Worm (Caenorhabditis elegans) whole organism, L2 larva: ENCODE measurements around the gene srx-6.
"Not testable (repeated sequence)": the region's sequence is repeated elsewhere in the genome, so short reads cannot be mapped to it uniquely, and the experiment has no call there.

Experiments used
- C34F6.9 ChIP-seq: fragments of 150-350 bp; optimal IDR thresholded peaks from 2 replicates; lab custom pipeline; 2014; ENCODE audit warnings: missing biosample characterization, missing genetic modification characterization
- Y55F3AM.14 ChIP-seq: fragments of 200-800 bp; sonication (Bioruptor generic); optimal IDR thresholded peaks from 2 replicates; lab custom pipeline; 2018; ENCODE audit warnings: mild to moderate bottlenecking, missing genetic modification characterization, missing compliant biosample characterization
- aly-2 ChIP-seq: fragments of 150-350 bp; optimal IDR thresholded peaks from 2 replicates; lab custom pipeline; 2014; ENCODE audit warnings: missing biosample characterization, missing genetic modification characterization
- blmp-1 ChIP-seq: sonication (generic microtip); optimal IDR thresholded peaks from 2 replicates; lab custom pipeline; 2017; ENCODE audit warnings: missing genetic modification characterization, mild to moderate bottlenecking, missing compliant biosample characterization, antibody characterized with exemption, moderate library complexity; ENCODE audit not compliant: insufficient read depth
- ceh-16 ChIP-seq: fragments of 150-350 bp; optimal IDR thresholded peaks from 2 replicates; lab custom pipeline; 2014; ENCODE audit warnings: missing biosample characterization, missing genetic modification characterization
- dmd-4 ChIP-seq: sonication (generic microtip); optimal IDR thresholded peaks from 2 replicates; lab custom pipeline; 2017; ENCODE audit warnings: missing biosample characterization, missing genetic modification characterization
- egl-27 ChIP-seq: sonication (generic microtip); optimal IDR thresholded peaks from 3 replicates; lab custom pipeline; 2017; ENCODE audit warnings: missing biosample characterization, missing genetic modification reagents, missing genetic modification characterization
- elt-1 ChIP-seq: fragments of 150-350 bp; optimal IDR thresholded peaks from 2 replicates; lab custom pipeline; 2014; ENCODE audit warnings: missing biosample characterization, missing genetic modification characterization
- fos-1 ChIP-seq: fragments of 150-350 bp; optimal IDR thresholded peaks from 2 replicates; lab custom pipeline; 2014; ENCODE audit warnings: missing biosample characterization, missing genetic modification characterization
- gmeb-1 ChIP-seq: fragments of 150-350 bp; optimal IDR thresholded peaks from 2 replicates; lab custom pipeline; 2014; ENCODE audit warnings: missing biosample characterization, missing genetic modification characterization
- lin-11 ChIP-seq: fragments of 150-350 bp; sonication (generic microtip); optimal IDR thresholded peaks from 2 replicates; lab custom pipeline; 2014; ENCODE audit warnings: missing biosample characterization, missing genetic modification characterization, inconsistent platforms, mixed read lengths
- lin-13 ChIP-seq: fragments of 150-350 bp; optimal IDR thresholded peaks from 2 replicates; lab custom pipeline; 2014; ENCODE audit warnings: missing biosample characterization, missing genetic modification reagents, missing genetic modification characterization
- lin-39 ChIP-seq: fragments of 150-350 bp; optimal IDR thresholded peaks from 2 replicates; lab custom pipeline; 2014; ENCODE audit warnings: missing biosample characterization, missing genetic modification reagents, missing genetic modification characterization
- mab-5 ChIP-seq: fragments of 150-350 bp; optimal IDR thresholded peaks from 2 replicates; lab custom pipeline; 2014; ENCODE audit warnings: missing biosample characterization, missing genetic modification characterization
- nhr-10 ChIP-seq: sonication (generic microtip); optimal IDR thresholded peaks from 2 replicates; lab custom pipeline; 2017; ENCODE audit warnings: missing biosample characterization, missing genetic modification characterization
- nhr-11 ChIP-seq: fragments of 150-350 bp; optimal IDR thresholded peaks from 2 replicates; lab custom pipeline; 2014; ENCODE audit warnings: missing biosample characterization, missing genetic modification characterization
- nhr-129 ChIP-seq: fragments of 150-350 bp; optimal IDR thresholded peaks from 2 replicates; lab custom pipeline; 2014; ENCODE audit warnings: missing biosample characterization, missing genetic modification characterization
- nhr-21 ChIP-seq: fragments of 150-350 bp; optimal IDR thresholded peaks from 2 replicates; lab custom pipeline; 2014; ENCODE audit warnings: missing biosample characterization, missing genetic modification characterization
- nhr-23 ChIP-seq: fragments of 150-350 bp; optimal IDR thresholded peaks from 2 replicates; lab custom pipeline; 2014; ENCODE audit warnings: missing biosample characterization, missing genetic modification reagents, missing genetic modification characterization
- nhr-237 ChIP-seq: fragments of 150-350 bp; optimal IDR thresholded peaks from 2 replicates; lab custom pipeline; 2014; ENCODE audit warnings: missing biosample characterization, missing genetic modification characterization
- nhr-25 ChIP-seq: fragments of 150-350 bp; sonication (generic microtip); optimal IDR thresholded peaks from 3 replicates; lab custom pipeline; 2014; ENCODE audit warnings: missing biosample characterization, missing genetic modification characterization
- nhr-6 ChIP-seq: fragments of 150-350 bp; optimal IDR thresholded peaks from 2 replicates; lab custom pipeline; 2014; ENCODE audit warnings: missing biosample characterization, missing genetic modification characterization
- nhr-77 ChIP-seq: fragments of 150-350 bp; optimal IDR thresholded peaks from 2 replicates; lab custom pipeline; 2014; ENCODE audit warnings: missing biosample characterization, missing genetic modification characterization
- sem-4 ChIP-seq: fragments of 150-350 bp; optimal IDR thresholded peaks from 2 replicates; lab custom pipeline; 2014; ENCODE audit warnings: missing biosample characterization, missing genetic modification reagents, missing genetic modification characterization
- sma-3 ChIP-seq: sonication (generic microtip); optimal IDR thresholded peaks from 2 replicates; lab custom pipeline; 2016; ENCODE audit warnings: missing genetic modification reagents, missing genetic modification characterization, missing compliant biosample characterization
- snpc-4 ChIP-seq: fragments of 150-350 bp; optimal IDR thresholded peaks from 2 replicates; lab custom pipeline; 2014; ENCODE audit warnings: missing biosample characterization, missing genetic modification characterization
- unc-39 ChIP-seq: fragments of 150-350 bp; optimal IDR thresholded peaks from 2 replicates; lab custom pipeline; 2014; ENCODE audit warnings: missing biosample characterization, missing genetic modification characterization
- unc-55 ChIP-seq: fragments of 150-350 bp; sonication (generic microtip); optimal IDR thresholded peaks from 3 replicates; lab custom pipeline; 2014; ENCODE audit warnings: missing biosample characterization, missing genetic modification reagents, missing genetic modification characterization
- unc-62 ChIP-seq: fragments of 150-350 bp; optimal IDR thresholded peaks from 2 replicates; lab custom pipeline; 2014; ENCODE audit warnings: missing biosample characterization, missing genetic modification reagents, missing genetic modification characterization
- zag-1 ChIP-seq: fragments of 150-350 bp; optimal IDR thresholded peaks from 2 replicates; lab custom pipeline; 2014; ENCODE audit warnings: missing biosample characterization, missing genetic modification characterization
- ztf-1 ChIP-seq: fragments of 200-800 bp; sonication (Bioruptor generic); conservative IDR thresholded peaks from 2 replicates; pipeline ENCODE4 v1.3.6; 2022; ENCODE audit warnings: missing genetic modification characterization, missing compliant biosample characterization
- ztf-11 ChIP-seq: sonication (generic microtip); optimal IDR thresholded peaks from 2 replicates; lab custom pipeline; 2017; ENCODE audit warnings: missing biosample characterization, missing genetic modification characterization
- ztf-4 ChIP-seq: fragments of 150-350 bp; optimal IDR thresholded peaks from 2 replicates; lab custom pipeline; 2014; ENCODE audit warnings: missing biosample characterization, missing genetic modification characterization

The srx-6 gene

DNA sequence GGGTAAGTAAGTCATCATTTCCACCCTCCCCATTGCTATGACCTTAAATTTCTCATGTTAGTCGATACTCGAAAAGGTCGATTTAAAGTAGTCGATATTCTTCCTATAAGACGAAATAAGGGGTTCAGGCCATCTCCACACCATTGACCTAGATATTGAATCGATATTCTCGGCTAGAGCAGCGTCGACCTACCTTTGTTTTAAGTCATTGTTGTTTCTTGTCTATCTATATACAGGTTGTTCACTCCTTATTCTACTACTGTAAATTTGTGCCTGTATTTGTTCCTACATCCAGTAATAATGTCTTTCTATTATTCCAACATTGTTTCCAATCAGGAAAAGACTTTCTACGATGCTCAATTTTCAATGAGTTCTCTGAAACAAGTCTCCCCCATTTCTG is 13.8 kb upstream of the srx-6 start, which contains the start of gene F10G2.4:
TSS of gene F10G2.4 (plus strand) at position 301 of the 400 bp plus-strand sequence.
- TF ChIP-seq nhr-77 = no peak
- TF ChIP-seq lin-13 (GFP tag; lab: Kevin White, UChicago) = no peak
- TF ChIP-seq zag-1 (tag; lab: Kevin White, UChicago) = no peak
- TF ChIP-seq lin-39 (tag; lab: Kevin White, UChicago) = no peak
- no peak for TF ChIP-seq gmeb-1 (tag; lab: Kevin White, UChicago)
- TF ChIP-seq elt-1 (tag; lab: Kevin White, UChicago) = no peak
- TF ChIP-seq snpc-4 (tag; lab: Kevin White, UChicago) = no peak
- no peak for TF ChIP-seq fos-1 (tag; lab: Kevin White, UChicago)
- TF ChIP-seq dmd-4 = no peak
- TF ChIP-seq, all 48 proteins: peak for 0

DNA sequence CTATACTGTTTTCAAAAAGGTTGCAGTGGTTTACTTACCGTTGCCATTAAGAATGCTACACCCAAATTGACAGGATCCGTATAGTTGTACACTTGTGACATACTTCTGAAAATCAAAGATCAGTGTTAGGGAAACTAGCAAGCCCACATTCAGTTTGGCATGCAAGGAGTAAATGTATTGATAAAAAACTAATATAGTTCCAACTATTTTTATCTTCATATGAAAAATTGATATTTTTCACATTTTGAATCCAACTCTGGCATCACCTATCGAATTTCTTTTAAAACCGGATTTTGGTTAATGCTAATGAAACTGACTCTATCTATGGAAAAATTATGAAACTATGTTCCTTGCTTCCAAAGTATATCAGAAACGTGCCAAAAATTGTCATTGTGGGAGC is 12.2 kb upstream of the srx-6 start, which contains the start of gene srx-92:
TSS of gene srx-92 (minus strand) at position 101 of the 400 bp plus-strand sequence.
- TF ChIP-seq sem-4 (tag; lab: Kevin White, UChicago) (no peak), egl-27 (tag; lab: Kevin White, UChicago) (no peak), nhr-11 (tag; lab: Kevin White, UChicago) (no peak), unc-62 (GFP tag; lab: Kevin White, UChicago) (no peak)

- TF ChIP-seq nhr-10 (tag; lab: Kevin White, UChicago) = no peak
- TF ChIP-seq nhr-21 (tag; lab: Kevin White, UChicago) = no peak
- TF ChIP-seq lin-11 (tag; lab: Kevin White, UChicago) = no peak
- TF ChIP-seq unc-39 (tag; lab: Kevin White, UChicago) = no peak
- TF ChIP-seq ztf-11 (tag; lab: Kevin White, UChicago) = no peak
- no peak for TF ChIP-seq dmd-4
- TF ChIP-seq Y55F3AM.14 (GFP tag; lab: Kevin White, UChicago) = no peak
- TF ChIP-seq zag-1 (tag; lab: Kevin White, UChicago) = no peak
These were observed 8.8 kb upstream of the srx-6 start, which contains the start of gene F10G2.10 for ce11 chrV:7321915-7322314. F10G2.10 (plus strand) TSS chrV:7322215.

DNA sequence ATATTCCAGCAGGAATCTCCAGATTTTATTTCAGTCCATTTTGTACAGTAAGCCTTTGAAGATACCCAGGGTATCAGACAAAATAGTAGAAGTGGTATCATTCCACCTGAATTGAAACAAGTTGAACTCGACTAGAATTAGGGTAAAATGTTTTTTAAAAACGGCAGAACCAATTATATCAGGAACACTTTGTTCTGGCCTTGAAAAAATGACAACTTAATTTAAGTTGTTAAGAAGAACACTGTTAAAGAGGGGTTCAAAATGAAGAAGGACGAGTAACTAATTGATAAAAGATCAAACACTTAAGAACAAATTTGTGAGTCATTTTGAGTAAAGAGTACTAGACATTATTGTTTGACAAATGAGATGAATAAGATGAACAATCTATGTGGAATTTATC is 7.8 kb upstream of the srx-6 start, which contains the start of gene lmd-4:
TSS of gene lmd-4 (minus strand) at position 101 of the 400 bp plus-strand sequence.
- TF ChIP-seq unc-55 = no peak
- no peak for TF ChIP-seq aly-2 (tag; lab: Kevin White, UChicago)
- TF ChIP-seq mab-5 (tag; lab: Kevin White, UChicago) = no peak
- TF ChIP-seq nhr-237 = no peak
- no peak for TF ChIP-seq ztf-4 (tag; lab: Kevin White, UChicago)
- no peak for TF ChIP-seq nhr-6
- no peak for TF ChIP-seq ztf-1 (GFP tag; lab: Robert Waterston, UW)
- no peak for TF ChIP-seq C34F6.9 (tag; lab: Kevin White, UChicago)
- no peak for TF ChIP-seq Y55F3AM.14 (GFP tag; lab: Kevin White, UChicago)

DNA sequence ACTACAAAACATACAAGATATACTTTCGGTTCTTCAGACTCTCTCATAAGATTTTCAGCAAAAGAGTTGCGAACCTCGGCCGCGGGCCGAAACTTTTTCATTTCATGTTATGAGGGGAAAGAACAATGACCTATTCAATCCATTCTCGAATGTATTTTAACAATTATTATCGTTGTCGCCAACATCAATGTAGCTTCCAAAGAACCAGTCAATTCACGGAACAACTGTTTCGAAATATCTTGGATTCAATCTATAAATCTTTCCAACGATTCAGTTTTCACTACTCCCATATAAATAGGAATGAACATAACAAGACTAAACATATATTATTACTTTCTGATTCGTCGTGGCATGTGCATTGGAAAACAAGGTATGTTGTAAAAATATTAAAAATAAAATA is 6.0 kb downstream of the srx-6 start, which contains the start of gene F07G11.1:
TSS of gene F07G11.1 (plus strand) at position 301 of the 400 bp plus-strand sequence.
- no peak for TF ChIP-seq ztf-4 (tag; lab: Kevin White, UChicago)
- no peak for TF ChIP-seq nhr-129 (tag; lab: Kevin White, UChicago)
- TF ChIP-seq nhr-77 = no peak
- TF ChIP-seq fos-1 (tag; lab: Kevin White, UChicago) = no peak
- no peak for TF ChIP-seq nhr-25 (tag; lab: Kevin White, UChicago)
- no peak for TF ChIP-seq dmd-4
- TF ChIP-seq ceh-16 (tag; lab: Kevin White, UChicago) = no peak
- TF ChIP-seq sem-4 (tag; lab: Kevin White, UChicago) = no peak
- no peak for TF ChIP-seq sma-3 (GFP tag; lab: Kevin White, UChicago)

- TF ChIP-seq nhr-23 (tag; lab: Kevin White, UChicago); ceh-16 (tag; lab: Kevin White, UChicago); blmp-1: not testable (repeated sequence)
These were observed 8.6 kb downstream of the srx-6 start, which contains the start of gene F07G11.2 for ce11 chrV:7304506-7304905. F07G11.2 (plus strand) TSS chrV:7304806.
